Fruit fly (Drosophila melanogaster) whole organism, embryonic: ENCODE data around the gene P5CDh2.

Experiments
- Antp ChIP-seq: fragments of 200-800 bp; sonication (Bioruptor generic); optimal IDR thresholded peaks from 3 replicates; lab custom pipeline; 2016; ENCODE audit warnings: missing biosample characterization, missing genetic modification characterization
- CG10543 ChIP-seq: fragments of 200-800 bp; sonication (Bioruptor generic); optimal IDR thresholded peaks from 3 replicates; lab custom pipeline; 2017; ENCODE audit warnings: missing biosample characterization, mild to moderate bottlenecking, missing genetic modification characterization, moderate library complexity
- CG10959 ChIP-seq: fragments of 200-800 bp; sonication (Bioruptor generic); IDR thresholded peaks from 2 replicates; pipeline ENCODE4 v1.3.6; 2022; ENCODE audit warnings: missing biosample characterization, missing genetic modification characterization
- CG13287 ChIP-seq: fragments of 200-800 bp; sonication (Bioruptor generic); IDR thresholded peaks from 2 replicates; pipeline ENCODE4 v1.3.6; 2022; ENCODE audit warnings: missing biosample characterization, missing genetic modification characterization; ENCODE audit not compliant: partially characterized antibody
- CG14441 ChIP-seq: fragments of 200-800 bp; sonication (Bioruptor generic); IDR thresholded peaks from 2 replicates; pipeline ENCODE4 v1.3.6; 2022; ENCODE audit warnings: missing biosample characterization, missing genetic modification characterization
- CG15696 ChIP-seq: fragments of 200-800 bp; sonication (Bioruptor generic); optimal IDR thresholded peaks from 2 replicates; lab custom pipeline; 2019; ENCODE audit warnings: missing biosample characterization, mild to moderate bottlenecking, missing genetic modification characterization, moderate library complexity
- CG1647 ChIP-seq: fragments of 200-800 bp; sonication (Bioruptor generic); optimal IDR thresholded peaks from 3 replicates; lab custom pipeline; 2016; ENCODE audit warnings: missing biosample characterization, missing genetic modification characterization
- CG18011 ChIP-seq: fragments of 200-800 bp; sonication (Bioruptor generic); optimal IDR thresholded peaks from 2 replicates; lab custom pipeline; 2017; ENCODE audit warnings: missing biosample characterization, missing genetic modification characterization, mild to moderate bottlenecking, moderate library complexity, missing genotype
- CG2712 ChIP-seq: fragments of 200-800 bp; optimal IDR thresholded peaks from 3 replicates; lab custom pipeline; 2019; ENCODE audit warnings: missing biosample characterization, mild to moderate bottlenecking, missing genetic modification characterization, moderate library complexity
- CG3838 ChIP-seq: fragments of 200-800 bp; sonication (Bioruptor generic); optimal IDR thresholded peaks from 3 replicates; lab custom pipeline; 2016; ENCODE audit warnings: missing biosample characterization, missing genetic modification characterization
- CG5245 ChIP-seq: fragments of 200-800 bp; sonication (Bioruptor generic); optimal IDR thresholded peaks from 3 replicates; lab custom pipeline; 2016; ENCODE audit warnings: missing biosample characterization, missing genetic modification characterization
- CG7357 ChIP-seq: fragments of 200-800 bp; sonication (Bioruptor generic); IDR thresholded peaks from 3 replicates; pipeline ENCODE4 v1.3.6; 2022; ENCODE audit warnings: missing biosample characterization, missing genetic modification characterization
- CG8281 ChIP-seq: fragments of 200-800 bp; sonication (Bioruptor generic); optimal IDR thresholded peaks from 2 replicates; lab custom pipeline; 2018; ENCODE audit warnings: missing biosample characterization, mild to moderate bottlenecking, missing genetic modification characterization, moderate library complexity
- CG8765 ChIP-seq: fragments of 200-800 bp; sonication (Bioruptor generic); IDR thresholded peaks from 2 replicates; pipeline ENCODE4 v1.3.6; 2022; ENCODE audit warnings: missing biosample characterization, missing genetic modification characterization
- CG8924 ChIP-seq: fragments of 200-800 bp; optimal IDR thresholded peaks from 3 replicates; lab custom pipeline; 2019; ENCODE audit warnings: missing biosample characterization, mild to moderate bottlenecking, missing genetic modification characterization, moderate library complexity
- CG9437 ChIP-seq: fragments of 200-800 bp; sonication (Bioruptor generic); optimal IDR thresholded peaks from 2 replicates; lab custom pipeline; 2018; ENCODE audit warnings: missing biosample characterization, mild to moderate bottlenecking, missing genetic modification characterization
- CkIIα-i1 ChIP-seq: fragments of 200-800 bp; sonication (Bioruptor generic); IDR thresholded peaks from 2 replicates; pipeline ENCODE4 v1.3.6; 2022; ENCODE audit warnings: missing biosample characterization, missing genetic modification characterization
- Dad ChIP-seq: fragments of 200-800 bp; sonication (Bioruptor generic); optimal IDR thresholded peaks from 3 replicates; lab custom pipeline; 2016; ENCODE audit warnings: missing biosample characterization, missing genetic modification characterization
- Dfd ChIP-seq, 2 experiments: fragments of >200 bp; optimal IDR thresholded peaks; 2 replicates each; lab custom pipeline; 2017; ENCODE audit warnings: missing biosample characterization in 2 of 2, missing genetic modification characterization in 2 of 2
- Dip3 ChIP-seq: fragments of 200-800 bp; sonication (Bioruptor generic); optimal IDR thresholded peaks from 3 replicates; lab custom pipeline; 2016; ENCODE audit warnings: missing biosample characterization, missing genetic modification characterization
- E2f1 ChIP-seq: fragments of 200-800 bp; sonication (Bioruptor generic); IDR thresholded peaks from 2 replicates; pipeline ENCODE4 v1.3.6; 2022; ENCODE audit warnings: missing biosample characterization, missing genetic modification characterization
- Elba2 ChIP-seq: fragments of 200-800 bp; sonication (Bioruptor generic); optimal IDR thresholded peaks from 3 replicates; lab custom pipeline; 2016; ENCODE audit warnings: missing biosample characterization, missing genetic modification characterization
- HmgZ ChIP-seq: fragments of 200-800 bp; sonication (Bioruptor generic); optimal IDR thresholded peaks from 2 replicates; lab custom pipeline; 2018; ENCODE audit warnings: missing biosample characterization, mild to moderate bottlenecking, missing genetic modification characterization
- Meics ChIP-seq: fragments of 200-800 bp; sonication (Bioruptor generic); optimal IDR thresholded peaks from 2 replicates; lab custom pipeline; 2017; ENCODE audit warnings: missing biosample characterization, mild to moderate bottlenecking, missing genetic modification characterization
- Oli ChIP-seq: fragments of 200-800 bp; sonication (Bioruptor generic); optimal IDR thresholded peaks from 2 replicates; lab custom pipeline; 2018; ENCODE audit warnings: missing biosample characterization, mild to moderate bottlenecking, missing genetic modification characterization, moderate library complexity
- PHDP ChIP-seq: fragments of 200-800 bp; sonication (Bioruptor generic); optimal IDR thresholded peaks from 3 replicates; lab custom pipeline; 2018; ENCODE audit warnings: missing biosample characterization, mild to moderate bottlenecking, missing genetic modification characterization, moderate library complexity
- Sin3A ChIP-seq: fragments of >200 bp; optimal IDR thresholded peaks from 2 replicates; lab custom pipeline; 2018
- TFAM ChIP-seq: fragments of 200-800 bp; sonication (Bioruptor generic); optimal IDR thresholded peaks from 2 replicates; lab custom pipeline; 2017; ENCODE audit warnings: missing biosample characterization, missing genetic modification characterization, inconsistent platforms
- Taf1 ChIP-seq: fragments of 200-800 bp; sonication (Bioruptor generic); IDR thresholded peaks from 2 replicates; pipeline ENCODE4 v1.3.6; 2022; ENCODE audit warnings: missing biosample characterization, missing genetic modification characterization
- YL-1 ChIP-seq: fragments of 200-800 bp; sonication (Bioruptor generic); optimal IDR thresholded peaks from 3 replicates; lab custom pipeline; 2017; ENCODE audit warnings: missing biosample characterization, mild to moderate bottlenecking, missing genetic modification characterization
- bab2 ChIP-seq: fragments of 200-800 bp; sonication (Bioruptor generic); optimal IDR thresholded peaks from 2 replicates; lab custom pipeline; 2016; ENCODE audit warnings: missing biosample characterization, missing genetic modification characterization
- bbx ChIP-seq: fragments of 200-800 bp; sonication (Bioruptor generic); IDR thresholded peaks from 2 replicates; pipeline ENCODE4 v1.3.6; 2022; ENCODE audit warnings: missing biosample characterization, missing genetic modification characterization; ENCODE audit not compliant: partially characterized antibody
- chm ChIP-seq: fragments of 200-800 bp; sonication (Bioruptor generic); IDR thresholded peaks from 2 replicates; pipeline ENCODE4 v1.3.6; 2022; ENCODE audit warnings: missing biosample characterization, missing genetic modification characterization
- ci ChIP-seq: fragments of 200-800 bp; sonication (Bioruptor generic); IDR thresholded peaks from 3 replicates; pipeline ENCODE4 v1.3.6; 2022; ENCODE audit warnings: missing biosample characterization, missing genetic modification characterization
- crol ChIP-seq: fragments of 200-800 bp; sonication (Bioruptor generic); IDR thresholded peaks from 2 replicates; pipeline ENCODE4 v1.3.6; 2022; ENCODE audit warnings: missing biosample characterization, missing genetic modification characterization
- crp ChIP-seq, 2 experiments: fragments of 200-800 bp; sonication (Bioruptor generic); optimal IDR thresholded peaks; 2 replicates in 1 of 2; 3 replicates in 1 of 2; lab custom pipeline; 2017; ENCODE audit warnings: missing biosample characterization in 2 of 2, missing genetic modification characterization in 2 of 2, mild to moderate bottlenecking in 1 of 2, moderate library complexity in 1 of 2
- dpn ChIP-seq, 2 experiments: fragments of 200-800 bp; sonication (Bioruptor generic); optimal IDR thresholded peaks; 3 replicates each; lab custom pipeline; 2016; ENCODE audit warnings: missing biosample characterization in 2 of 2, missing genetic modification characterization in 2 of 2
- emc ChIP-seq: fragments of 200-800 bp; sonication (Bioruptor generic); optimal IDR thresholded peaks from 2 replicates; lab custom pipeline; 2016; ENCODE audit warnings: missing biosample characterization, missing genetic modification characterization
- fd102C ChIP-seq: fragments of 200-800 bp; sonication (Bioruptor generic); optimal IDR thresholded peaks from 2 replicates; lab custom pipeline; 2018; ENCODE audit warnings: missing biosample characterization, mild to moderate bottlenecking, missing genetic modification characterization, moderate library complexity
- fd96Cb ChIP-seq: fragments of 200-800 bp; sonication (Bioruptor generic); optimal IDR thresholded peaks from 2 replicates; lab custom pipeline; 2018; ENCODE audit warnings: missing biosample characterization, mild to moderate bottlenecking, missing genetic modification characterization, moderate library complexity
- hkb ChIP-seq, 2 experiments: fragments of 200-800 bp in 1 of 2; fragments of >200 bp in 1 of 2; sonication (Bioruptor generic) in 1 of 2; IDR thresholded peaks in 1 of 2; optimal IDR thresholded peaks in 1 of 2; 2 replicates each; pipeline versions ENCODE4 v1.3.6 to Lab custom; 2017 to 2022; ENCODE audit warnings: missing biosample characterization in 1 of 2, missing genetic modification characterization in 1 of 2
- jigr1 ChIP-seq: fragments of 200-800 bp; sonication (Bioruptor generic); IDR thresholded peaks from 3 replicates; pipeline ENCODE4 v1.3.6; 2022; ENCODE audit warnings: missing biosample characterization, missing genetic modification characterization
- jumu ChIP-seq: fragments of 200-800 bp; sonication (Bioruptor generic); optimal IDR thresholded peaks from 3 replicates; lab custom pipeline; 2016; ENCODE audit warnings: missing biosample characterization, missing genetic modification characterization
- nerfin-1 ChIP-seq: fragments of 200-800 bp; sonication (Bioruptor generic); optimal IDR thresholded peaks from 3 replicates; lab custom pipeline; 2019; ENCODE audit warnings: missing biosample characterization, mild to moderate bottlenecking, missing genetic modification characterization, moderate library complexity
- pnt ChIP-seq: fragments of 200-800 bp; sonication (Bioruptor generic); optimal IDR thresholded peaks from 3 replicates; lab custom pipeline; 2016; ENCODE audit warnings: missing biosample characterization, missing genetic modification characterization
- pros ChIP-seq: fragments of 200-800 bp; sonication (Bioruptor generic); optimal IDR thresholded peaks from 3 replicates; lab custom pipeline; 2019; ENCODE audit warnings: missing biosample characterization, mild to moderate bottlenecking, missing genetic modification characterization, moderate library complexity
- ranshi ChIP-seq: fragments of 200-800 bp; sonication (Bioruptor generic); IDR thresholded peaks from 2 replicates; pipeline ENCODE4 v1.3.6; 2022; ENCODE audit warnings: missing biosample characterization, missing genetic modification characterization
- ro ChIP-seq: fragments of 200-800 bp; sonication (Bioruptor generic); IDR thresholded peaks from 2 replicates; pipeline ENCODE4 v1.3.6; 2022; ENCODE audit warnings: missing biosample characterization, missing genetic modification characterization
- tin ChIP-seq: fragments of 200-800 bp; sonication (Bioruptor generic); optimal IDR thresholded peaks from 3 replicates; lab custom pipeline; 2016; ENCODE audit warnings: missing biosample characterization, missing genetic modification characterization
- vnd ChIP-seq: fragments of 200-800 bp; sonication (Bioruptor generic); IDR thresholded peaks from 3 replicates; pipeline ENCODE4 v1.3.6; 2022; ENCODE audit warnings: missing biosample characterization, missing genetic modification characterization; ENCODE audit not compliant: partially characterized antibody
- yki ChIP-seq: fragments of >200 bp; optimal IDR thresholded peaks from 3 replicates; lab custom pipeline; 2018

Gene P5CDh2

dm6 chr3R:21849988-21850460 is 27.7 kb upstream of the P5CDh2 start (continued):
- TF ChIP-seq crp (GFP tag; optimal IDR thresholded peaks at IDR 0.05; lab: Kevin White, UChicago), result no peak
- TF ChIP-seq Dfd (GFP tag; optimal IDR thresholded peaks at IDR 0.05; lab: Kevin White, UChicago), result no peak
- no peak for TF ChIP-seq fd102C
- peak; percentile 33 for TF ChIP-seq pnt (GFP tag; lab: Kevin White, UChicago)
- TF ChIP-seq CG3838 (GFP tag; lab: Kevin White, UChicago), result no peak
- TF ChIP-seq Meics (GFP tag; lab: Kevin White, UChicago), result no peak
- no peak for TF ChIP-seq CG5245
- TF ChIP-seq yki (lab: Kevin White, UChicago), result no peak
- no peak for TF ChIP-seq CG10543
- TF ChIP-seq CG8924 (tag; lab: Kevin White, UChicago), result peak; percentile 14
- TF ChIP-seq CG18011, result no peak
- no peak for TF ChIP-seq E2f1 (GFP tag; lab: Robert Waterston, UW)
- TF ChIP-seq jigr1 (GFP tag; lab: Robert Waterston, UW), result 0 out of 3 replicates have a peak, but pooled peaks have one; percentile 36
- no peak for TF ChIP-seq tin
- TF ChIP-seq CG8765, result 0 out of 2 replicates have a peak, but pooled peaks have one; percentile 35
- TF ChIP-seq pros (GFP tag; lab: Kevin White, UChicago), result peak; percentile 51
- TF ChIP-seq fd96Cb, result peak; percentile 17
- TF ChIP-seq CG8281, result peak; percentile 6
- TF ChIP-seq CG2712 (tag; lab: Kevin White, UChicago), result peak; percentile 52
- peak; percentile 57 for TF ChIP-seq Antp (GFP tag; lab: Kevin White, UChicago)
- TF ChIP-seq jumu (GFP tag; lab: Kevin White, UChicago), result peak; percentile 24
- 0 out of 3 replicates have a peak, but pooled peaks have one; percentile 13 for TF ChIP-seq CG7357 (GFP tag; lab: Robert Waterston, UW)
- TF ChIP-seq ranshi (GFP tag; lab: Robert Waterston, UW), result no peak
- no peak for TF ChIP-seq CG1647 (GFP tag; lab: Kevin White, UChicago)
- peak; percentile 51 for TF ChIP-seq Oli (tag; lab: Kevin White, UChicago)
- peak; percentile 30 for TF ChIP-seq CG15696 (tag; lab: Kevin White, UChicago)
- TF ChIP-seq CG9437 (GFP tag; lab: Kevin White, UChicago), result peak; percentile 11
- TF ChIP-seq CG10959 (GFP tag; lab: Robert Waterston, UW), result 0 out of 2 replicates have a peak, but pooled peaks have one; percentile 28
- TF ChIP-seq PHDP (tag; lab: Kevin White, UChicago), result peak; percentile 25
- no peak for TF ChIP-seq CkIIα-i1
- peak; percentile 36 for TF ChIP-seq nerfin-1
- peak; percentile 29 for TF ChIP-seq bab2 (GFP tag; lab: Kevin White, UChicago)
- no peak for TF ChIP-seq TFAM (GFP tag; lab: Kevin White, UChicago)
- TF ChIP-seq dpn (GFP tag; optimal IDR thresholded peaks at IDR 0.05; lab: Kevin White, UChicago), result peak; percentile 36 to 62
- TF ChIP-seq CG13287, result no peak
- TF ChIP-seq bbx (GFP tag; lab: Robert Waterston, UW), result no peak
- 0 out of 2 replicates have a peak, but pooled peaks have one; percentile 24 for TF ChIP-seq crol (GFP tag; lab: Robert Waterston, UW)
- peak; percentile 1 for TF ChIP-seq YL-1 (GFP tag; lab: Kevin White, UChicago)
- TF ChIP-seq Taf1 (GFP tag; lab: Robert Waterston, UW), result no peak
- no peak for TF ChIP-seq CG14441 (GFP tag; lab: Robert Waterston, UW)
- TF ChIP-seq Dad, result peak; percentile 22
- no peak for TF ChIP-seq HmgZ (tag; lab: Kevin White, UChicago)
- no peak for TF ChIP-seq vnd (GFP tag; lab: Robert Waterston, UW)
- no peak for TF ChIP-seq Sin3A (lab: Kevin White, UChicago)
- no peak for TF ChIP-seq emc
- no peak for TF ChIP-seq hkb (optimal IDR thresholded peaks at IDR 0.05; lab: Kevin White, UChicago)
- TF ChIP-seq hkb (GFP tag; IDR thresholded peaks at IDR 0.05; lab: Robert Waterston, UW), result no peak
- 0 out of 2 replicates have a peak, but pooled peaks have one; percentile 24 for TF ChIP-seq chm (GFP tag; lab: Robert Waterston, UW)
- no peak for TF ChIP-seq Dip3 (GFP tag; lab: Kevin White, UChicago)
- no peak for TF ChIP-seq Elba2 (GFP tag; lab: Kevin White, UChicago)
- TF ChIP-seq ro, result no peak
- TF ChIP-seq ci (GFP tag; lab: Robert Waterston, UW), result peak; percentile 64
